Fruit fly (Drosophila melanogaster) whole organism, wandering third instar larva: ENCODE measurements around the gene Ilk.

Experiments
- CG9705 ChIP-seq: fragments of 200-800 bp; sonication (Bioruptor generic); optimal IDR thresholded peaks from 2 replicates; lab custom pipeline; 2018; ENCODE audit warnings: missing biosample characterization, mild to moderate bottlenecking, missing genetic modification characterization
- CrebA ChIP-seq: fragments of 200-800 bp; sonication (Bioruptor generic); optimal IDR thresholded peaks from 2 replicates; lab custom pipeline; 2016; ENCODE audit warnings: missing biosample characterization, mild to moderate bottlenecking, missing genetic modification characterization, borderline replicate concordance
- Dif ChIP-seq: fragments of 200-275, 200-300 bp; sonication (Bioruptor generic); optimal IDR thresholded peaks from 2 replicates; lab custom pipeline; 2018; ENCODE audit warnings: missing biosample characterization, missing genetic modification characterization; ENCODE audit not compliant: partially characterized antibody
- Myc ChIP-seq: fragments of >200 bp; optimal IDR thresholded peaks from 2 replicates; lab custom pipeline; 2017
- br ChIP-seq: fragments of 200-800 bp; sonication (Bioruptor generic); optimal IDR thresholded peaks from 2 replicates; lab custom pipeline; 2016; ENCODE audit warnings: missing biosample characterization, missing genetic modification characterization
- ey ChIP-seq: fragments of 200-800 bp; sonication (Bioruptor generic); optimal IDR thresholded peaks from 2 replicates; lab custom pipeline; 2016; ENCODE audit warnings: missing biosample characterization, missing genetic modification characterization
- h ChIP-seq: fragments of 200-800 bp; sonication (Bioruptor generic); optimal IDR thresholded peaks from 3 replicates; lab custom pipeline; 2016; ENCODE audit warnings: missing biosample characterization, mild to moderate bottlenecking, missing genetic modification characterization
- lola ChIP-seq: fragments of >200 bp; optimal IDR thresholded peaks from 2 replicates; lab custom pipeline; 2017; ENCODE audit warnings: missing biosample characterization, missing genetic modification characterization
- pan ChIP-seq: fragments of >200 bp; optimal IDR thresholded peaks from 2 replicates; lab custom pipeline; 2017
- usp ChIP-seq: fragments of >200 bp; optimal IDR thresholded peaks from 2 replicates; lab custom pipeline; 2017; ENCODE audit warnings: missing biosample characterization, missing genetic modification characterization
- woc ChIP-seq: sonication (Bioruptor generic); optimal IDR thresholded peaks from 2 replicates; lab custom pipeline; 2016; ENCODE audit warnings: missing biosample characterization, mild to moderate bottlenecking, missing genetic modification characterization

DNA sequence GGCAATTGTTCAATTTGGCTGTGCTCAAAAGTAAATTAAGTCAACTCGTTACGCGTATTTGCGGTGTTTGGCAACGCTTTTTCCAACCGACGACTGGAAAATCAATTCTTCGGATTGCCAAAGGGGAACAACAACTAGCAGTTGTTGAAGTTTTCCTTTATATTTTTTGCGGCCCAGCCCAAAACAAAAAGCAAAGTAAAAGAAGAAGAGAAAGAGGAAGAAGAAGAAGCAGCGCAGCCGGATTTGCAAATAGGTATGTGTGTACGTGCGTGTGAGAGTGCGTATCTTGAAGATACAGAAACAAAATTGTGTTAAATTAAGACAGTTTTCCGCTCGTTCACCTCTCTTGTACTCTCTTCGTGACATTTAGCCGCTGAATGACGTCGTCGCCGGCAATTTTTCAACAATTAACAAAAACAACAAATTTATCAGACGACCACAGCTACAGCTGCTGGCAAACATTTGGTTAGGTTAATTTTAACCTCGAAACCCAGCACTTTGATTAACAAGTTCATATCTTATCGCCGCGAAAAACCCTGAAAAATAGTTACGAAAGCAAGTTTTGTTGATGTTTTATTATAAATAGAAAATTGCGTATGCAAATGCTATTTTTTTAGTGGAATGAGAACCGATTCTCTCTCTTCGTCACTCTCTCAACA is 40.3 kb upstream of the Ilk start:
- no peak for TF ChIP-seq pan (lab: Kevin White, UChicago)
- no peak for TF ChIP-seq h
- TF ChIP-seq lola (GFP tag; lab: Kevin White, UChicago), result no peak
- TF ChIP-seq ey (GFP tag; lab: Kevin White, UChicago), result no peak
- TF ChIP-seq Myc (lab: Kevin White, UChicago), result no peak
- TF ChIP-seq br (GFP tag; lab: Kevin White, UChicago), result no peak
- TF ChIP-seq usp (GFP tag; lab: Kevin White, UChicago), result no peak
- no peak for TF ChIP-seq Dif (GFP tag; lab: Kevin White, UChicago)
- TF ChIP-seq woc (GFP tag; lab: Kevin White, UChicago), result no peak
- no peak for TF ChIP-seq CG9705
- no peak for TF ChIP-seq CrebA
